Worm (Caenorhabditis elegans): Measurements from ENCODE around the gene irld-9.

ce11 chrII:1695861-1696260 lies 42.9 kb downstream of the irld-9 start, which contains the start of gene F58E1.13:
- TF ChIP-seq tlf-1 (GFP tag; optimal IDR thresholded peaks at IDR 0.05) (no peak), mel-28 (tag; optimal IDR thresholded peaks at IDR 0.05; ENCODE audit: borderline replicate concordance) (no peak), him-1 (tag; optimal IDR thresholded peaks at IDR 0.05) (no peak), sea-2 (GFP tag; IDR thresholded peaks at IDR 0.05) (no peak), dpff-1 (tag; optimal IDR thresholded peaks at IDR 0.05) (no peak), Y53F4B.3 (GFP tag; IDR thresholded peaks at IDR 0.05) (no peak), Y67H2A.10 (GFP tag; conservative IDR thresholded peaks at IDR 0.05) (no peak)
